Worm (Caenorhabditis elegans): Measurements from ENCODE around the gene mex-1.
A peak's percentile ranks its signal among the peaks of the same experiment; 100 is the strongest.

The mex-1 gene

ce11 chrII:11963132-11963630 is 5.3 kb upstream of the mex-1 start:
- TF ChIP-seq tbx-2 (tag; optimal IDR thresholded peaks at IDR 0.05) (no peak), dsc-1 (tag; optimal IDR thresholded peaks at IDR 0.05) (no peak), efl-1 (optimal IDR thresholded peaks at IDR 0.05) (no peak), efl-1 (GFP tag; optimal IDR thresholded peaks at IDR 0.05 in 1 of 2) (peak; percentile 55 to 91), dpl-1 (GFP tag; optimal IDR thresholded peaks at IDR 0.05) (peak in 1 of 3 experiments; percentile 8)

ce11 chrII:11964847-11965246 is 3.6 kb upstream of the mex-1 start:
- TF ChIP-seq mab-9 (GFP tag; IDR thresholded peaks at IDR 0.05) (no peak), nhr-71 (tag; optimal IDR thresholded peaks at IDR 0.05) (peak; percentile 14), efl-1 (optimal IDR thresholded peaks at IDR 0.05) (no peak), efl-1 (GFP tag; optimal IDR thresholded peaks at IDR 0.05 in 1 of 2) (peak in 1 of 2 experiments; percentile 87), ama-1 (optimal IDR thresholded peaks at IDR 0.05) (peak; percentile 47), rnt-1 (tag; optimal IDR thresholded peaks at IDR 0.05) (peak; percentile 8)

- TF ChIP-seq elt-2 (tag; optimal IDR thresholded peaks at IDR 0.05) (peak; percentile 54), sox-4 (tag; optimal IDR thresholded peaks at IDR 0.05) (no peak), lsy-2 (tag; optimal IDR thresholded peaks at IDR 0.05) (peak in 1 of 2 experiments; percentile 2), efl-1 (optimal IDR thresholded peaks at IDR 0.05) (no peak), efl-1 (GFP tag; optimal IDR thresholded peaks at IDR 0.05 in 1 of 2) (peak in 1 of 2 experiments; percentile 92), ama-1 (optimal IDR thresholded peaks at IDR 0.05) (peak; percentile 73), dsc-1 (tag; optimal IDR thresholded peaks at IDR 0.05) (peak; percentile 6), irx-1 (tag; optimal IDR thresholded peaks at IDR 0.05) (no peak), nhr-71 (tag; optimal IDR thresholded peaks at IDR 0.05) (peak; percentile 32), nhr-47 (tag; optimal IDR thresholded peaks at IDR 0.05) (peak; percentile 10)
Observed at ce11 chrII:11966602-11967001, 1.8 kb upstream of the mex-1 start, which contains the start of gene rab-7. TSS of gene rab-7 (minus strand) at chrII:11966931.

ce11 chrII:11967507-11968127 is 820 bp upstream of the mex-1 start, which contains the start of gene W03C9.5:
TSS of gene W03C9.5 (minus strand) at chrII:11967544.
- TF ChIP-seq nhr-19 (GFP tag; conservative IDR thresholded peaks at IDR 0.05) (peak; percentile 93), zag-1 (tag; optimal IDR thresholded peaks at IDR 0.05) (peak; percentile 20), mab-9 (GFP tag; IDR thresholded peaks at IDR 0.05) (peak; percentile 76), mep-1 (tag; optimal IDR thresholded peaks at IDR 0.05) (peak; percentile 95), C04F5.9 (tag; optimal IDR thresholded peaks at IDR 0.05) (peak; percentile 88), nhr-77 (tag; optimal IDR thresholded peaks at IDR 0.05) (peak; percentile 90), nhr-85 (tag) (peak; percentile 89), ceh-82 (tag; optimal IDR thresholded peaks at IDR 0.05) (peak; percentile 90 to 98 (median 91)), hlh-17 (GFP tag; optimal IDR thresholded peaks at IDR 0.05; ENCODE audit: borderline replicate concordance) (no peak), rnt-1 (tag; optimal IDR thresholded peaks at IDR 0.05) (peak; percentile 96), ceh-90 (tag; optimal IDR thresholded peaks at IDR 0.05) (peak; percentile 70), lin-14 (GFP tag; optimal IDR thresholded peaks at IDR 0.05) (peak; percentile 97), ceh-63 (GFP tag; optimal IDR thresholded peaks at IDR 0.05) (no peak), xbp-1 (tag; optimal IDR thresholded peaks at IDR 0.05) (peak; percentile 89), grh-1 (GFP tag; IDR thresholded peaks at IDR 0.05) (peak; percentile 65), dpl-1 (GFP tag; optimal IDR thresholded peaks at IDR 0.05) (peak; percentile 84 to 85 (median 85)), lin-15B (tag; optimal IDR thresholded peaks at IDR 0.05) (peak; percentile 97), nhr-20 (tag; optimal IDR thresholded peaks at IDR 0.05) (peak; percentile 96), mef-2 (tag; optimal IDR thresholded peaks at IDR 0.05) (peak; percentile 75), unc-98 (GFP tag; IDR thresholded peaks at IDR 0.05) (peak; percentile 95), sptf-1 (tag; optimal IDR thresholded peaks at IDR 0.05) (no peak), F16B12.6 (tag; optimal IDR thresholded peaks at IDR 0.05) (peak; percentile 60), hlh-4 (tag; optimal IDR thresholded peaks at IDR 0.05) (no peak), sup-37 (GFP tag; optimal IDR thresholded peaks at IDR 0.05) (peak; percentile 61), snpc-4 (tag; optimal IDR thresholded peaks at IDR 0.05) (peak; percentile 82), lin-13 (GFP tag; optimal IDR thresholded peaks at IDR 0.05) (peak; percentile 97), unc-30 (tag; optimal IDR thresholded peaks at IDR 0.05) (no peak), fos-1 (tag; optimal IDR thresholded peaks at IDR 0.05) (peak; percentile 88), isw-1 (GFP tag; IDR thresholded peaks at IDR 0.05) (peak; percentile 94), swsn-7 (tag; optimal IDR thresholded peaks at IDR 0.05) (peak; percentile 92), tlp-1 (tag; optimal IDR thresholded peaks at IDR 0.05) (no peak), nhr-76 (tag; optimal IDR thresholded peaks at IDR 0.05) (no peak), jun-1 (tag; optimal IDR thresholded peaks at IDR 0.05) (peak; percentile 90), nhr-47 (tag; optimal IDR thresholded peaks at IDR 0.05) (peak; percentile 96), nhr-28 (tag; optimal IDR thresholded peaks at IDR 0.05) (no peak), egl-13 (tag; optimal IDR thresholded peaks at IDR 0.05) (peak; percentile 90)
